Worm (Caenorhabditis elegans): ENCODE data around the gene col-177.

Gene col-177

ce11 chrX:11016100-11016499 is 14.4 kb upstream of the col-177 start, which contains the start of gene egl-15:
TSS of gene egl-15 (plus strand) at chrX:11016400.
- TF ChIP-seq php-3 (GFP tag; IDR thresholded peaks at IDR 0.05), result no peak
- TF ChIP-seq tra-1 (GFP tag; IDR thresholded peaks at IDR 0.05), result no peak
- no peak for TF ChIP-seq F10B5.3 (tag; optimal IDR thresholded peaks at IDR 0.05)
- TF ChIP-seq ceh-62 (tag; optimal IDR thresholded peaks at IDR 0.05), result no peak
- TF ChIP-seq fkh-10 (GFP tag; optimal IDR thresholded peaks at IDR 0.05), result no peak
- TF ChIP-seq ctbp-1 (GFP tag; IDR thresholded peaks at IDR 0.05), result no peak
- TF ChIP-seq aha-1 (tag), result no peak
- no peak for TF ChIP-seq unc-62 (GFP tag; optimal IDR thresholded peaks at IDR 0.05 in 1 of 2)
- TF ChIP-seq unc-62 (tag; optimal IDR thresholded peaks at IDR 0.05), result no peak
- TF ChIP-seq tag-97 (GFP tag; IDR thresholded peaks at IDR 0.05), result no peak

- no peak for TF ChIP-seq Y75B8A.6 (GFP tag; IDR thresholded peaks at IDR 0.05)
- TF ChIP-seq mxl-3 (GFP tag; optimal IDR thresholded peaks at IDR 0.05), result peak; percentile 48
- peak; percentile 49 for TF ChIP-seq nhr-28 (tag; optimal IDR thresholded peaks at IDR 0.05)
- TF ChIP-seq hlh-30 (tag; optimal IDR thresholded peaks at IDR 0.05; ENCODE audit: insufficient read depth), result peak; percentile 47
- TF ChIP-seq hlh-11 (tag; optimal IDR thresholded peaks at IDR 0.05), result peak; percentile 42
- no peak for TF ChIP-seq mes-2 (tag; optimal IDR thresholded peaks at IDR 0.05; ENCODE audit: poor library complexity, severe bottlenecking)
- TF ChIP-seq unc-62 (GFP tag; optimal IDR thresholded peaks at IDR 0.05 in 1 of 2), result peak in 1 of 2 experiments; percentile 91
- no peak for TF ChIP-seq unc-62 (tag; optimal IDR thresholded peaks at IDR 0.05)
- TF ChIP-seq aha-1 (tag), result peak; percentile 41
Measured at ce11 chrX:11014394-11015280, 13.0 kb upstream of the col-177 start.

ce11 chrX:11012337-11012736 is 10.7 kb upstream of the col-177 start, which contains the start of gene F58A3.3:
TSS of gene F58A3.3 (plus strand) at chrX:11012637.
- TF ChIP-seq nhr-10 (tag; optimal IDR thresholded peaks at IDR 0.05) (no peak), F49E8.2 (tag; optimal IDR thresholded peaks at IDR 0.05; ENCODE audit: borderline replicate concordance) (no peak), ceh-82 (tag; optimal IDR thresholded peaks at IDR 0.05) (no peak)

DNA sequence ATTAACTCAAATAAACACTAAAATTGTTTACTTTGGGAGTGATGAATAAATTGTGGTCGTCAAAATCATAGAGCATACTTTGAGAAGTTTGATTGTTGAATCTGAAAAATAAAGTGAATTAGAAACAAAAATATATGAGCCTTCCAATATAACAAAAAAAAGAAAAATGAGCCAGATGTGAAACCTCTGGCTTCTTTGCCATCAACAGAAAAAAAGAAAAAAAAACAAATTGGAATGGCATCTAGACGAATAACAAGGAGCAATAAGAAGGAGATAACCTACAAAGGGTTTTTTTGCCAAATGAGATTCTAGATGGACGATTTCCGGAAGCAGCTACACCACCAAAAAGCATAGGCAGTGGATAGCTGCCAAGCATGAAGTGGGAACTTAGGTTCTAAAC is 8.9 kb upstream of the col-177 start, which contains the start of gene F58A3.4:
F58A3.4 (minus strand) TSS at position 101 of the 400 bp plus-strand sequence.
- TF ChIP-seq aha-1 (tag) (peak; percentile 45), lin-1 (GFP tag; IDR thresholded peaks at IDR 0.05) (no peak), ZK546.5 (tag; optimal IDR thresholded peaks at IDR 0.05) (no peak)

ce11 chrX:11008954-11009353 is 7.3 kb upstream of the col-177 start, which contains the start of gene ttr-31:
TSS of gene ttr-31 (minus strand) at chrX:11009054.
- TF ChIP-seq daf-8 (GFP tag; IDR thresholded peaks at IDR 0.05) (no peak), nhr-41 (GFP tag; IDR thresholded peaks at IDR 0.05) (no peak), mdl-1 (tag; optimal IDR thresholded peaks at IDR 0.05) (no peak), zfp-3 (GFP tag; conservative IDR thresholded peaks at IDR 0.05) (no peak), lin-38 (GFP tag; IDR thresholded peaks at IDR 0.05) (no peak), nhr-77 (tag; optimal IDR thresholded peaks at IDR 0.05) (no peak), pha-4 (GFP tag; IDR thresholded peaks at IDR 0.05) (no peak), pha-4 (tag; optimal IDR thresholded peaks at IDR 0.05) (no peak), nhr-10 (tag; optimal IDR thresholded peaks at IDR 0.05) (no peak), hlh-30 (tag; optimal IDR thresholded peaks at IDR 0.05; ENCODE audit: insufficient read depth) (no peak), Y48G9A.11 (GFP tag; IDR thresholded peaks at IDR 0.05) (no peak), nhr-25 (tag; optimal IDR thresholded peaks at IDR 0.05; ENCODE audit: borderline replicate concordance, insufficient read depth) (no peak), dmd-6 (GFP tag; IDR thresholded peaks at IDR 0.05) (no peak), T20F7.1 (GFP tag; optimal IDR thresholded peaks at IDR 0.05) (no peak), nhr-28 (tag; optimal IDR thresholded peaks at IDR 0.05) (no peak), spr-3 (GFP tag; optimal IDR thresholded peaks at IDR 0.05) (no peak), nhr-11 (tag; optimal IDR thresholded peaks at IDR 0.05) (no peak), zag-1 (tag; optimal IDR thresholded peaks at IDR 0.05) (no peak)

Measured in whole organism, L4 larva.